Worm (Caenorhabditis elegans) whole organism, young adult: ENCODE measurements around the gene ZC513.2.

Experiments
- F39B2.1 ChIP-seq: fragments of 200-800 bp; sonication (Bioruptor generic); IDR thresholded peaks from 2 replicates; pipeline ENCODE4 v1.3.6; 2022; ENCODE audit warnings: missing genetic modification reagents, missing genetic modification characterization, missing compliant biosample characterization
- Y53G8AR.9 ChIP-seq: fragments of 200-800 bp; sonication (Bioruptor generic); conservative IDR thresholded peaks from 2 replicates; pipeline ENCODE4 v1.3.6; 2022; ENCODE audit warnings: missing genetic modification reagents, missing genetic modification characterization, missing compliant biosample characterization
- attf-6 ChIP-seq: fragments of 200-800 bp; sonication (Bioruptor generic); IDR thresholded peaks from 2 replicates; pipeline ENCODE4 v1.3.6; 2022; ENCODE audit warnings: missing genetic modification reagents, missing genetic modification characterization, missing compliant biosample characterization
- bed-1 ChIP-seq: fragments of 200-800 bp; sonication (Bioruptor generic); IDR thresholded peaks from 2 replicates; pipeline ENCODE4 v1.3.6; 2022; ENCODE audit warnings: missing genetic modification reagents, missing genetic modification characterization, missing compliant biosample characterization
- cebp-1 ChIP-seq, 2 experiments: fragments of 200-800 bp in 1 of 2; sonication (Bioruptor generic) in 1 of 2; sonication (generic microtip) in 1 of 2; IDR thresholded peaks in 1 of 2; optimal IDR thresholded peaks in 1 of 2; 2 replicates each; pipeline versions ENCODE4 v1.3.6 to Lab custom; 2017 to 2022; ENCODE audit warnings: missing compliant biosample characterization in 2 of 2, missing genetic modification characterization in 2 of 2, mild to moderate bottlenecking in 1 of 2, missing genetic modification reagents in 1 of 2, moderate library complexity in 1 of 2
- dox-1 ChIP-seq: fragments of 200-800 bp; sonication (Bioruptor generic); IDR thresholded peaks from 2 replicates; pipeline ENCODE4 v1.3.6; 2022; ENCODE audit warnings: missing genetic modification reagents, missing genetic modification characterization, missing compliant biosample characterization
- dpff-1 ChIP-seq: sonication (generic microtip); optimal IDR thresholded peaks from 2 replicates; lab custom pipeline; 2017; ENCODE audit warnings: mild to moderate bottlenecking, missing genetic modification characterization, missing compliant biosample characterization
- egl-44 ChIP-seq: fragments of 200-800 bp; sonication (Bioruptor generic); IDR thresholded peaks from 2 replicates; pipeline ENCODE4 v1.3.6; 2022; ENCODE audit warnings: missing genetic modification reagents, missing genetic modification characterization, missing compliant biosample characterization
- hlh-12 ChIP-seq: sonication (generic microtip); optimal IDR thresholded peaks from 2 replicates; lab custom pipeline; 2016; ENCODE audit warnings: missing genetic modification characterization, missing compliant biosample characterization
- hmg-1.2 ChIP-seq: fragments of 200-800 bp; sonication (Bioruptor generic); IDR thresholded peaks from 2 replicates; pipeline ENCODE4 v1.3.6; 2022; ENCODE audit warnings: missing genetic modification reagents, missing genetic modification characterization, missing compliant biosample characterization
- hrde-1 ChIP-seq: sonication (generic microtip); optimal IDR thresholded peaks from 2 replicates; lab custom pipeline; 2016; ENCODE audit warnings: missing genetic modification characterization, mild to moderate bottlenecking, missing compliant biosample characterization, moderate library complexity, missing genotype, missing genetic modification reagents, borderline replicate concordance
- hsf-1 ChIP-seq: fragments of 200-800 bp; sonication (Bioruptor generic); IDR thresholded peaks from 2 replicates; pipeline ENCODE4 v1.3.6; 2022; ENCODE audit warnings: missing genetic modification reagents, missing genetic modification characterization, missing compliant biosample characterization
- lin-26 ChIP-seq: fragments of 200-800 bp; sonication (Bioruptor generic); IDR thresholded peaks from 2 replicates; pipeline ENCODE4 v1.3.6; 2022; ENCODE audit warnings: missing genetic modification reagents, missing genetic modification characterization, missing compliant biosample characterization
- lsl-1 ChIP-seq: fragments of 200-800 bp; sonication (Bioruptor generic); optimal IDR thresholded peaks from 2 replicates; lab custom pipeline; 2018; ENCODE audit warnings: mild to moderate bottlenecking, missing genetic modification characterization, moderate library complexity, missing compliant biosample characterization
- lsy-27 ChIP-seq: sonication (generic microtip); optimal IDR thresholded peaks from 2 replicates; lab custom pipeline; 2017; ENCODE audit warnings: missing genetic modification characterization, mild to moderate bottlenecking, missing compliant biosample characterization, antibody characterized with exemption, missing genotype, borderline replicate concordance; ENCODE audit not compliant: insufficient read depth
- madf-3 ChIP-seq: fragments of 200-800 bp; sonication (Bioruptor generic); IDR thresholded peaks from 2 replicates; pipeline ENCODE4 v1.3.6; 2022; ENCODE audit warnings: missing genetic modification reagents, missing genetic modification characterization, missing compliant biosample characterization
- madf-6 ChIP-seq: fragments of 200-800 bp; sonication (Bioruptor generic); IDR thresholded peaks from 2 replicates; pipeline ENCODE4 v1.3.6; 2022; ENCODE audit warnings: missing genetic modification reagents, missing genetic modification characterization, missing compliant biosample characterization
- mes-4 ChIP-seq: sonication (generic microtip); optimal IDR thresholded peaks from 2 replicates; lab custom pipeline; 2016; ENCODE audit warnings: missing genotype, missing genetic modification characterization, missing compliant biosample characterization
- nhr-80 ChIP-seq: sonication (generic microtip); optimal IDR thresholded peaks from 2 replicates; lab custom pipeline; 2016; ENCODE audit warnings: missing genetic modification characterization, missing compliant biosample characterization
- pbrm-1 ChIP-seq: fragments of 200-800 bp; sonication (Bioruptor generic); IDR thresholded peaks from 2 replicates; pipeline ENCODE4 v1.3.6; 2022; ENCODE audit warnings: missing genetic modification reagents, missing genetic modification characterization, missing compliant biosample characterization
- snpc-1.1 ChIP-seq: sonication (generic microtip); optimal IDR thresholded peaks from 2 replicates; lab custom pipeline; 2017; ENCODE audit warnings: missing genetic modification characterization, mild to moderate bottlenecking, missing compliant biosample characterization, antibody characterized with exemption, moderate library complexity, missing genotype, missing genetic modification reagents; ENCODE audit not compliant: insufficient read depth
- snpc-4 ChIP-seq, 5 experiments: fragments of 150-350 bp in 1 of 5; sonication (generic microtip) in 4 of 5; optimal IDR thresholded peaks; 2 replicates each; lab custom pipeline; 2014 to 2018; ENCODE audit warnings: missing genetic modification characterization in 5 of 5, missing biosample characterization in 3 of 5, antibody characterized with exemption in 2 of 5, mild to moderate bottlenecking in 2 of 5, missing compliant biosample characterization in 2 of 5, missing genotype in 2 of 5, moderate library complexity in 2 of 5, missing genetic modification reagents in 1 of 5
- xnd-1 ChIP-seq: sonication (generic microtip); optimal IDR thresholded peaks from 2 replicates; lab custom pipeline; 2016; ENCODE audit warnings: missing genotype, missing genetic modification reagents, missing genetic modification characterization, missing compliant biosample characterization
- ztf-26 ChIP-seq: sonication (generic microtip); optimal IDR thresholded peaks from 2 replicates; lab custom pipeline; 2017; ENCODE audit warnings: missing genetic modification characterization, missing compliant biosample characterization

Gene ZC513.2

DNA sequence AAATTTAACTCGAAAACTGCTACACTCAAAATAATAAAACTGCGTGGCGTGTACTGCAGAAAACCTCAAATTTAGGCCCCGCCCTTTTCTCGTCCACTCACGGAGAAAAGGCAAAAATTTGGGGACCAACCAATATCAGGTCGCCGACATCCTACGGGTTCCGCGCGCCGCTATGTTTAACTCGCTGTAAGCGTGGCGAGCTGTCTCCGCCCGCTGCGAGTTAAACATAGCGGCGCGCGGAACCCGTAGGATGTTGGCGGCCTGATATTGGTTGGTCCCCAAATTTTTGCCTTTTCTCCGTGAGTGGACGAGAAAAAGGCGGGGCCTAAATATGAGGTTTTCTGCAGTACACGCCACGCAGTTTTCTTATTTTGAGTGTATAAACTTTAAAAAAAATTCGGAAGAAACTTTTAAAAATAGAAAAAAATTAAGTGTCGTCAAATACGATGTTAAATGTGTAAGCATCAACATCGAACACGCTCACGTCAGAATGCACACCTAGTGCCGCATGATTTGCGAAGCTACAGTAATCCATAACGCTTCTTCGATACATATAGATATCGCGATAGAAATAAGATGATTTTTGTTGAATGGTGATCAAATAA lies 39.4 kb upstream of the ZC513.2 start:
- TF ChIP-seq madf-6 (GFP tag; lab: Robert Waterston, UW) (peak; percentile 8; the same call in 1 of the 2 replicates), snpc-1.1 (peak; percentile 85), pbrm-1 (peak; percentile 63), hsf-1 (peak; percentile 40; the same call in 1 of the 2 replicates), lin-26 (GFP tag; lab: Robert Waterston, UW) (0 out of 2 replicates have a peak, but pooled peaks have one; percentile 26), snpc-4 (GFP tag; optimal IDR thresholded peaks at IDR 0.05; lab: Kevin White, UChicago) (peak; percentile 74), snpc-4 (tag; optimal IDR thresholded peaks at IDR 0.05; lab: Kevin White, UChicago) (peak in 3 of 4 experiments; percentile 90 to 97 (median 95)), attf-6 (peak; percentile 47; the same call in 1 of the 2 replicates), lsl-1 (GFP tag; lab: Kevin White, UChicago) (peak; percentile 35), xnd-1 (tag; lab: Kevin White, UChicago) (peak; percentile 3), hmg-1.2 (peak; percentile 82)

DNA sequence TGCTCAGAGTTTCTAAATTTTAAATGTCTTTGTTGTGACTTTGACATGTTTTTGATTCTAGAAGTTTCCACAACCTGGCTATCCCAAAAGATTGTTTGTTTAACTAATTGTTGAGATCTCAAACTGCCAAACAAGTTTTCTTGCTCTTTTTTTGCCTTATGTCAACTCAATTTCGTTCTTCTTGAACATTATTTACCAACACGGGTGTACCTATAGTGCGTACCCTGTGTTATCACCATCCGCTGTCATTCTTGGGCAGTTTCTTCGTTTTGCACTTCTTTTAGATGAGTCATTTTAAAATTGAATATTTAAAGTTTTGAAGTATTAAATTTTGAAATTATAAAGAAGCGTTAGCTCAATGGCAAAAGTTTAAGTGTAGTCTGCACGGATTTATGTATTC lies 37.3 kb upstream of the ZC513.2 start, which contains the start of gene sptl-2:
Gene sptl-2, plus strand, starts transcription at position 280 of the 400 bp plus-strand sequence.
- TF ChIP-seq Y53G8AR.9 (GFP tag; lab: Robert Waterston, UW) = no peak
- TF ChIP-seq hrde-1 = no peak
- TF ChIP-seq nhr-80 = peak; percentile 31
- no peak for TF ChIP-seq mes-4 (tag; lab: Kevin White, UChicago)

DNA sequence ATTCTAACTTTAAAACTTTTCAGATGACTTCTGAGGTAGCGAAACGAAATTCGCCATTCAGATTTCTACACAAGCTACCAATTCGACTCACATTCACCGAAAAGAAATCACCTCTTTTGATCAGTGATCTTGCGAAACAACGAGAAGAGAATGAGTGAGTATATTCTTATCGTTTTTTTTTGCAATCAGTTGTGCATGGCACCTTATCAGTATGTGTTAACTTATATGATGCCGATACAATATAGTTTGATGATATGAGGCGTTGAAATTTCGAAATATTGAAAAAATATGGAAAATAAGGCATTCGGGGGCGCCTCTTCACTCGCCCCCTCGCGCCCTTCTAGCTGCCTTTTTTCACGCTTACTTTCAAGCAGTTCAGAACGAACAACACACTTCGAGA lies 36.3 kb upstream of the ZC513.2 start:
- peak; percentile 84 for TF ChIP-seq nhr-80
- no peak for TF ChIP-seq dpff-1 (tag; lab: Kevin White, UChicago)
- TF ChIP-seq F39B2.1 (GFP tag; lab: Robert Waterston, UW) = no peak
- 0 out of 2 replicates have a peak, but pooled peaks have one; percentile 19 for TF ChIP-seq dox-1 (GFP tag; lab: Robert Waterston, UW)
- peak; percentile 56; the same call in 1 of the 2 replicates for TF ChIP-seq cebp-1 (GFP tag; IDR thresholded peaks at IDR 0.05; lab: Robert Waterston, UW)
- TF ChIP-seq cebp-1 (tag; optimal IDR thresholded peaks at IDR 0.05; lab: Kevin White, UChicago) = peak; percentile 72

DNA sequence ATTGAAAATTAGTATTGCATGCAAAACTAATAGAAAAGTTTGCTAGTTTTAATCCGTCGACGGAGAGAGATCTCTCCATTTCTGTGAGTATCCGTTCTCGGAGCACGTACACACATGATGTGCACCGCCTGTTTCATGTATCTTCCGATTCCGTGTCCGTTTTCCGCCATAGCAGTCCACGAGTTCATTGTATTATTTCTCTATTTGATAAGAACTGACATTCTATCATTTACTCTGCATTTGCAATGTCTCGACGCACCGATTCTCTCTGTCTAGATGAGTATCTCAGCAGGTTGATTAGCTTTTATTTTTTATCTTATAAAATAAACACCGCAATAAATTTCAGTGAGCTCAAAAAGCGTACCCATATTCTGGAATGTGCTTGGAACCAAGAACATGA lies 35.3 kb upstream of the ZC513.2 start:
- TF ChIP-seq hlh-12 (tag; lab: Kevin White, UChicago) (no peak), nhr-80 (peak; percentile 57)

DNA sequence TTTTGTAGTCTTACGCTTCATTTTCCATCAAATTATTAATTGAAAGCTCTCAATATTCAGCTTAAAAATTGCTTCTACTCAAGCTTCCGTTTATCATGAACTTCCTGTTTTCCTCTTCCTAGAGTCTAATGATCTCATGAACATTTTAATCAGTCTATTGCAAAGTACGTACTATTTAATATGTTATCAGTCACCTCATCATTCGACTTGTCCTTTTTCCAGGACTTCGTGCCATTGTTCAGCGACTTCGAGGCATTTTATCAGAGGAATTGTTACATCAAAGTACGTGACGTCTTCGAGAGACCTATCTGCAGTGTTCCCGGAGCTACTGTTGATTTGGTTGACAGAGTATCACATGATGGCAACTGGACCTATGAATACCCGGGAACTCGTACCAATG lies 34.4 kb upstream of the ZC513.2 start:
- TF ChIP-seq lsy-27 (tag; lab: Kevin White, UChicago) (no peak), nhr-80 (peak; percentile 60)
- TF ChIP-seq, all 124 proteins: peak for 1

DNA sequence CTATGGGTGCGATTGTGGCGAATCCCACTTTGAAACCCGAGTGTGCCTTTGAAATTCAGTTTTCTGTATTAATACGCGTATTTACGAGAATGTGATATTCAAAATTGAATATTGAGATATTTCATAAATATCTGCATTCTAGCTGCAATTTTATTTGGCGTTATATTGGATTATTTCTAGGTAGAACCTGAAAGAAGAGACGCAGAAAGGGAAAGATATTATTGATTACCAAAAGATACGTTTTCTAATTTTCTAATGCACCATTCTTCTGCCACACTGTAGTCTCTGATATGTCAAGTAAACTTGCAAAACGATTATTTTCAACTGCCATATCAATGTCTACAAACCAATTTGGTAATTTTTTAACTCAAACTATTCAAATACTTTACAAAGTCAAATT lies 32.2 kb upstream of the ZC513.2 start, which contains the start of gene ech-3:
Gene ech-3, plus strand, starts transcription at position 178 of the 400 bp plus-strand sequence.
- no peak for TF ChIP-seq ztf-26
- peak; percentile 30; the same call in 1 of the 2 replicates for TF ChIP-seq hmg-1.2
- no peak for TF ChIP-seq bed-1 (GFP tag; lab: Robert Waterston, UW)
- no peak for TF ChIP-seq egl-44

DNA sequence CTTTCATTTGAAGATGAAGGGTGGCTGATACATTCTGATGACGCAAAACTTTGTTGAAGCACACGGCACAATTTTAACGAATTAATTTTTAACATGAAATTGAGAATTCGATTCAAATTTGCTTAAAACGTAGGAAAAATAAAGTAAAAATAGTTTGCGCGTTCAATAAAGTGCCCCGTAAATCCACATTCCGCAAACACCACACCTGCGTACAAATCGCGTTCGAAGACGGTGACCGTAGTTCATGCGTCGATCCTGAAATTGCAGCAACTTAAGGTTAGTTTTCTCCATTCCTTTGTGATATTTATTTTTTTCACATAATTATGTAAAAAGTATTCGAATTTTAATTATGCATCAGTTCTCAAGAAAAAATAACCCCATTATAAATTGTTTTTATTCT lies 29.5 kb upstream of the ZC513.2 start, which contains the start of gene F43H9.3:
Gene F43H9.3, minus strand, starts transcription at position 189 of the 400 bp plus-strand sequence.
- TF ChIP-seq lsl-1 (GFP tag; lab: Kevin White, UChicago) = peak; percentile 27
- no peak for TF ChIP-seq madf-3 (GFP tag; lab: Robert Waterston, UW)
